Fruit fly (Drosophila melanogaster) whole organism, embryonic: ENCODE results near the gene Ask1.

Experiments used
- CG12744 ChIP-seq: fragments of 200-800 bp; sonication (Bioruptor generic); optimal IDR thresholded peaks from 2 replicates; lab custom pipeline; 2016; ENCODE audit warnings: missing biosample characterization, missing genetic modification characterization
- CG14710 ChIP-seq: fragments of 200-800 bp; sonication (Bioruptor generic); optimal IDR thresholded peaks from 3 replicates; lab custom pipeline; 2019; ENCODE audit warnings: missing biosample characterization, mild to moderate bottlenecking, missing genetic modification characterization, moderate library complexity
- CG18476 ChIP-seq: fragments of 200-800 bp; sonication (Bioruptor generic); optimal IDR thresholded peaks from 2 replicates; lab custom pipeline; 2016; ENCODE audit warnings: missing biosample characterization, mild to moderate bottlenecking, missing genetic modification characterization
- CG2129 ChIP-seq: fragments of 200-800 bp; sonication (Bioruptor generic); IDR thresholded peaks from 2 replicates; pipeline ENCODE4 v1.3.6; 2022; ENCODE audit warnings: missing biosample characterization, missing genetic modification characterization; ENCODE audit not compliant: partially characterized antibody
- CG4404 ChIP-seq: fragments of 200-800 bp; sonication (Bioruptor generic); IDR thresholded peaks from 2 replicates; pipeline ENCODE4 v1.3.6; 2022; ENCODE audit warnings: missing biosample characterization, missing genetic modification characterization
- CG7987 ChIP-seq: fragments of 200-800 bp; sonication (Bioruptor generic); optimal IDR thresholded peaks from 2 replicates; lab custom pipeline; 2018; ENCODE audit warnings: missing biosample characterization, mild to moderate bottlenecking, missing genetic modification characterization, moderate library complexity
- CG9797 ChIP-seq: fragments of 200-800 bp; sonication (Bioruptor generic); optimal IDR thresholded peaks from 3 replicates; lab custom pipeline; 2018; ENCODE audit warnings: missing biosample characterization, mild to moderate bottlenecking, missing genetic modification characterization
- Hr78 ChIP-seq, 2 experiments: fragments of 200-800 bp in 1 of 2; fragments of >200 bp in 1 of 2; sonication (Bioruptor generic) in 1 of 2; optimal IDR thresholded peaks; 2 replicates each; lab custom pipeline; 2017 to 2019; ENCODE audit warnings: missing biosample characterization in 2 of 2, missing genetic modification characterization in 2 of 2, mild to moderate bottlenecking in 1 of 2, moderate library complexity in 1 of 2
- Hsf ChIP-seq: fragments of 200-800 bp; sonication (Bioruptor generic); optimal IDR thresholded peaks from 3 replicates; lab custom pipeline; 2016; ENCODE audit warnings: missing biosample characterization, missing genetic modification characterization
- Side ChIP-seq: fragments of 200-800 bp; sonication (Bioruptor generic); optimal IDR thresholded peaks from 2 replicates; lab custom pipeline; 2016; ENCODE audit warnings: missing biosample characterization, missing genetic modification characterization
- gsb ChIP-seq: fragments of 200-800 bp; sonication (Bioruptor generic); IDR thresholded peaks from 2 replicates; pipeline ENCODE4 v1.3.6; 2022; ENCODE audit warnings: missing biosample characterization, missing genetic modification characterization
- pros ChIP-seq: fragments of 200-800 bp; sonication (Bioruptor generic); optimal IDR thresholded peaks from 3 replicates; lab custom pipeline; 2019; ENCODE audit warnings: missing biosample characterization, mild to moderate bottlenecking, missing genetic modification characterization, moderate library complexity
- slp2 ChIP-seq: fragments of 200-800 bp; sonication (Bioruptor generic); optimal IDR thresholded peaks from 2 replicates; lab custom pipeline; 2016; ENCODE audit warnings: missing biosample characterization, missing genetic modification characterization

DNA sequence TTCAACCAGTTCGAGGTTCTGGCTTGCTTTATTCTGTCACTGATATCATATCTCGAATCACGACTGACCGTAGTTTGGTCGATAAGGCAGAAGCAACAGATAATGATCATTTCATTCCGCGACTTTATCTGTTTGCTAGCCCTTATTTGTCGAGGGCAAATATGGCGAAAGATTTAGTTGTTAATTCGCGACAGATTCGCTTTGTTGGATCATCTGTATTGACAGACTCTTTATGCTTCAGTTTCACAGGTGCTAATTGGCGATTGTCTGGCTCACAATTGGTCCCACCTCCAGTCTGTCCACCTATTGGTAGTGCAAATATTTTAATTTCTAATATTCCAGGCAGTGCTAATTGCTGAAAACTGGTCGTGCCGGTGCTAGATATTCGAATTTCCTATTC is 44.8 kb downstream of the Ask1 start:
- no peak for TF ChIP-seq CG4404
- TF ChIP-seq Hr78 (GFP tag; optimal IDR thresholded peaks at IDR 0.05; lab: Kevin White, UChicago) = no peak
- TF ChIP-seq slp2 (GFP tag; lab: Kevin White, UChicago) = no peak
- no peak for TF ChIP-seq CG7987 (GFP tag; lab: Kevin White, UChicago)
- TF ChIP-seq pros (GFP tag; lab: Kevin White, UChicago) = no peak
- TF ChIP-seq CG2129 (GFP tag; lab: Robert Waterston, UW) = no peak
- no peak for TF ChIP-seq gsb (GFP tag; lab: Robert Waterston, UW)
- TF ChIP-seq Hsf (GFP tag; lab: Kevin White, UChicago) = no peak
- TF ChIP-seq CG18476 (GFP tag; lab: Kevin White, UChicago) = no peak
- TF ChIP-seq CG14710 (tag; lab: Kevin White, UChicago) = no peak
- TF ChIP-seq CG9797 (GFP tag; lab: Kevin White, UChicago) = no peak
- no peak for TF ChIP-seq CG12744 (GFP tag; lab: Kevin White, UChicago)
- TF ChIP-seq Side (GFP tag; lab: Kevin White, UChicago) = no peak
